Worm (Caenorhabditis elegans): ENCODE measurements around the gene ins-34.

ins-34 gene

ce11 chrIV:14071466-14071865 lies 34.9 kb upstream of the ins-34 start, which contains the start of gene ccar-1:
TSS of gene ccar-1 (plus strand) at chrIV:14071548.
- TF ChIP-seq nhr-43 (tag; optimal IDR thresholded peaks at IDR 0.05; ENCODE audit: poor library complexity, severe bottlenecking): peak; percentile 18
- no peak for TF ChIP-seq nhr-237 (tag; optimal IDR thresholded peaks at IDR 0.05)

ce11 chrIV:14072011-14072649 lies 34.2 kb upstream of the ins-34 start:
- no peak for TF ChIP-seq nhr-237 (tag; optimal IDR thresholded peaks at IDR 0.05)
- TF ChIP-seq elt-1 (tag; optimal IDR thresholded peaks at IDR 0.05): no peak
- TF ChIP-seq ceh-28 (tag; optimal IDR thresholded peaks at IDR 0.05): no peak
- peak; percentile 90 for TF ChIP-seq ama-1 (optimal IDR thresholded peaks at IDR 0.05)
- TF ChIP-seq skn-1 (tag; optimal IDR thresholded peaks at IDR 0.05): no peak
- no peak for TF ChIP-seq aly-2 (tag; optimal IDR thresholded peaks at IDR 0.05)
- TF ChIP-seq elt-2 (tag; optimal IDR thresholded peaks at IDR 0.05): peak; percentile 1
- no peak for TF ChIP-seq nhr-77 (tag; optimal IDR thresholded peaks at IDR 0.05)
- no peak for TF ChIP-seq egl-27 (tag; optimal IDR thresholded peaks at IDR 0.05)
- no peak for TF ChIP-seq jun-1 (tag; optimal IDR thresholded peaks at IDR 0.05)
- TF ChIP-seq hmg-11 (tag; optimal IDR thresholded peaks at IDR 0.05): no peak

- TF ChIP-seq lin-15B (tag; optimal IDR thresholded peaks at IDR 0.05): no peak
These were observed 31.9 kb upstream of the ins-34 start for ce11 chrIV:14074456-14074855.

ce11 chrIV:14077135-14077534 lies 29.2 kb upstream of the ins-34 start, which contains the start of gene cfp-1:
TSS of gene cfp-1 (plus strand) at chrIV:14077435.
- TF ChIP-seq jun-1 (tag; optimal IDR thresholded peaks at IDR 0.05) (no peak), nhr-77 (tag; optimal IDR thresholded peaks at IDR 0.05) (no peak), nhr-23 (tag; optimal IDR thresholded peaks at IDR 0.05) (no peak), skn-1 (tag; optimal IDR thresholded peaks at IDR 0.05) (no peak), daf-12 (tag; optimal IDR thresholded peaks at IDR 0.05) (no peak), elt-1 (tag; optimal IDR thresholded peaks at IDR 0.05) (no peak), nfya-1 (tag; optimal IDR thresholded peaks at IDR 0.05; ENCODE audit: insufficient read depth) (no peak), nhr-25 (tag; optimal IDR thresholded peaks at IDR 0.05) (no peak), hmg-11 (tag; optimal IDR thresholded peaks at IDR 0.05) (no peak), unc-39 (tag; optimal IDR thresholded peaks at IDR 0.05) (no peak), lsy-12 (tag; optimal IDR thresholded peaks at IDR 0.05) (no peak), ceh-28 (tag; optimal IDR thresholded peaks at IDR 0.05) (no peak), lin-15B (tag; optimal IDR thresholded peaks at IDR 0.05) (no peak), lin-39 (tag; optimal IDR thresholded peaks at IDR 0.05) (no peak), unc-62 (GFP tag; optimal IDR thresholded peaks at IDR 0.05) (no peak), ama-1 (optimal IDR thresholded peaks at IDR 0.05) (no peak)

- no peak for TF ChIP-seq zag-1 (tag; optimal IDR thresholded peaks at IDR 0.05)
- TF ChIP-seq elt-1 (tag; optimal IDR thresholded peaks at IDR 0.05): peak; percentile 4
These were observed 23.4 kb upstream of the ins-34 start for ce11 chrIV:14082956-14083355.

ce11 chrIV:14083505-14083904 lies 22.9 kb upstream of the ins-34 start, which contains the start of gene F52B11.2:
TSS of gene F52B11.2 (plus strand) at chrIV:14083568.
- TF ChIP-seq lin-39 (tag; optimal IDR thresholded peaks at IDR 0.05) (no peak), ceh-9 (tag; optimal IDR thresholded peaks at IDR 0.05) (no peak), unc-39 (tag; optimal IDR thresholded peaks at IDR 0.05) (no peak), ZK546.5 (tag; optimal IDR thresholded peaks at IDR 0.05) (no peak), tbx-2 (tag; optimal IDR thresholded peaks at IDR 0.05) (no peak), ceh-28 (tag; optimal IDR thresholded peaks at IDR 0.05) (no peak), elt-1 (tag; optimal IDR thresholded peaks at IDR 0.05) (no peak)

- TF ChIP-seq ceh-16 (tag; optimal IDR thresholded peaks at IDR 0.05): no peak
- no peak for TF ChIP-seq nhr-43 (tag; optimal IDR thresholded peaks at IDR 0.05; ENCODE audit: poor library complexity, severe bottlenecking)
- no peak for TF ChIP-seq fkh-10 (GFP tag; optimal IDR thresholded peaks at IDR 0.05)
- no peak for TF ChIP-seq ceh-9 (tag; optimal IDR thresholded peaks at IDR 0.05)
- peak; percentile 78 for TF ChIP-seq nhr-23 (tag; optimal IDR thresholded peaks at IDR 0.05)
- no peak for TF ChIP-seq fos-1 (tag; optimal IDR thresholded peaks at IDR 0.05)
- no peak for TF ChIP-seq nhr-25 (tag; optimal IDR thresholded peaks at IDR 0.05)
- TF ChIP-seq R02D3.7 (tag; optimal IDR thresholded peaks at IDR 0.05): no peak
- no peak for TF ChIP-seq nhr-237 (tag; optimal IDR thresholded peaks at IDR 0.05)
- TF ChIP-seq snpc-4 (tag; optimal IDR thresholded peaks at IDR 0.05): no peak
- peak; percentile 59 for TF ChIP-seq elt-1 (tag; optimal IDR thresholded peaks at IDR 0.05)
- TF ChIP-seq egl-27 (tag; optimal IDR thresholded peaks at IDR 0.05): no peak
- no peak for TF ChIP-seq lin-15B (tag; optimal IDR thresholded peaks at IDR 0.05)
- TF ChIP-seq aly-2 (tag; optimal IDR thresholded peaks at IDR 0.05): no peak
- no peak for TF ChIP-seq eor-1 (tag; optimal IDR thresholded peaks at IDR 0.05)
- no peak for TF ChIP-seq unc-62 (GFP tag; optimal IDR thresholded peaks at IDR 0.05)
These were observed 20.0 kb upstream of the ins-34 start for ce11 chrIV:14086395-14086794.

Measured in whole organism, L3 larva.